Fruit fly (Drosophila melanogaster) whole organism, embryonic: ENCODE measurements around the gene CG13315.

ENCODE experiments used
- BEAF-32 ChIP-seq: fragments of 200-800 bp; sonication (Bioruptor generic); optimal IDR thresholded peaks from 3 replicates; lab custom pipeline; 2017; ENCODE audit warnings: missing biosample characterization, missing genetic modification characterization, mild to moderate bottlenecking, moderate library complexity, missing genetic modification reagents
- C15 ChIP-seq: fragments of 200-800 bp; sonication (Bioruptor generic); IDR thresholded peaks from 3 replicates; pipeline ENCODE4 v1.3.6; 2022; ENCODE audit warnings: missing biosample characterization, missing genetic modification characterization
- CG10209 ChIP-seq: fragments of 200-800 bp; sonication (Bioruptor generic); optimal IDR thresholded peaks from 3 replicates; lab custom pipeline; 2017; ENCODE audit warnings: missing biosample characterization, mild to moderate bottlenecking, missing genetic modification characterization, missing genetic modification reagents
- CG10274 ChIP-seq: fragments of 200-800 bp; sonication (Bioruptor generic); optimal IDR thresholded peaks from 3 replicates; lab custom pipeline; 2017; ENCODE audit warnings: missing biosample characterization, mild to moderate bottlenecking, missing genetic modification characterization
- CG10543 ChIP-seq: fragments of 200-800 bp; sonication (Bioruptor generic); optimal IDR thresholded peaks from 3 replicates; lab custom pipeline; 2017; ENCODE audit warnings: missing biosample characterization, mild to moderate bottlenecking, missing genetic modification characterization, moderate library complexity
- CG10654 ChIP-seq: fragments of 200-800 bp; sonication (Bioruptor generic); optimal IDR thresholded peaks from 2 replicates; lab custom pipeline; 2016; ENCODE audit warnings: missing biosample characterization, missing genetic modification characterization
- CG12236 ChIP-seq: fragments of 200-800 bp; sonication (Bioruptor generic); optimal IDR thresholded peaks from 2 replicates; lab custom pipeline; 2016; ENCODE audit warnings: missing biosample characterization, missing genetic modification characterization
- CG13775 ChIP-seq: fragments of 200-800 bp; sonication (Bioruptor generic); optimal IDR thresholded peaks from 3 replicates; lab custom pipeline; 2017; ENCODE audit warnings: missing biosample characterization, mild to moderate bottlenecking, missing genetic modification characterization
- CG15601 ChIP-seq: fragments of 200-800 bp; sonication (Bioruptor generic); optimal IDR thresholded peaks from 3 replicates; lab custom pipeline; 2019; ENCODE audit warnings: missing biosample characterization, mild to moderate bottlenecking, missing genetic modification characterization, moderate library complexity
- CG1647 ChIP-seq: fragments of 200-800 bp; sonication (Bioruptor generic); optimal IDR thresholded peaks from 3 replicates; lab custom pipeline; 2016; ENCODE audit warnings: missing biosample characterization, missing genetic modification characterization
- CG17612 ChIP-seq: fragments of 200-800 bp; sonication (Bioruptor generic); IDR thresholded peaks from 2 replicates; pipeline ENCODE4 v1.3.6; 2022; ENCODE audit warnings: missing biosample characterization, missing genetic modification characterization
- CG18011 ChIP-seq: fragments of 200-800 bp; sonication (Bioruptor generic); optimal IDR thresholded peaks from 2 replicates; lab custom pipeline; 2017; ENCODE audit warnings: missing biosample characterization, missing genetic modification characterization, mild to moderate bottlenecking, moderate library complexity, missing genotype
- CG1832 ChIP-seq: fragments of 200-800 bp; sonication (Bioruptor generic); optimal IDR thresholded peaks from 2 replicates; lab custom pipeline; 2017; ENCODE audit warnings: missing biosample characterization, mild to moderate bottlenecking, missing genetic modification characterization, inconsistent platforms
- CG30403 ChIP-seq: fragments of 200-800 bp; sonication (Bioruptor generic); optimal IDR thresholded peaks from 3 replicates; lab custom pipeline; 2016; ENCODE audit warnings: missing biosample characterization, missing genetic modification characterization
- CG32532 ChIP-seq: fragments of 200-800 bp; sonication (Bioruptor generic); IDR thresholded peaks from 2 replicates; pipeline ENCODE4 v1.3.6; 2022; ENCODE audit warnings: missing biosample characterization, missing genetic modification characterization
- CG34422 ChIP-seq: fragments of 200-800 bp; sonication (Bioruptor generic); IDR thresholded peaks from 3 replicates; pipeline ENCODE4 v1.3.6; 2022; ENCODE audit warnings: missing biosample characterization, missing genetic modification characterization
- CG5180 ChIP-seq: fragments of 200-800 bp; sonication (Bioruptor generic); optimal IDR thresholded peaks from 3 replicates; lab custom pipeline; 2017; ENCODE audit warnings: missing biosample characterization, missing genetic modification characterization, mild to moderate bottlenecking, moderate library complexity, missing genetic modification reagents
- CG9817 ChIP-seq: fragments of 200-800 bp; sonication (Bioruptor generic); optimal IDR thresholded peaks from 2 replicates; lab custom pipeline; 2018; ENCODE audit warnings: missing biosample characterization, mild to moderate bottlenecking, missing genetic modification characterization, moderate library complexity
- CG9932 ChIP-seq: fragments of 200-800 bp; sonication (Bioruptor generic); IDR thresholded peaks from 2 replicates; pipeline ENCODE4 v1.3.6; 2022; ENCODE audit warnings: missing biosample characterization, missing genetic modification characterization
- CTCF ChIP-seq: fragments of 200-800 bp; sonication (Bioruptor generic); optimal IDR thresholded peaks from 2 replicates; lab custom pipeline; 2017; ENCODE audit warnings: missing biosample characterization, mild to moderate bottlenecking, missing genetic modification characterization, moderate library complexity
- Dref ChIP-seq: fragments of 200-800 bp; sonication (Bioruptor generic); IDR thresholded peaks from 2 replicates; pipeline ENCODE4 v1.3.6; 2022; ENCODE audit warnings: missing biosample characterization, missing genetic modification characterization
- Drgx ChIP-seq: fragments of 200-800 bp; sonication (Bioruptor generic); IDR thresholded peaks from 2 replicates; pipeline ENCODE4 v1.3.6; 2022; ENCODE audit warnings: missing biosample characterization, missing genetic modification characterization
- E2f2 ChIP-seq: fragments of 200-800 bp; sonication (Bioruptor generic); IDR thresholded peaks from 2 replicates; pipeline ENCODE4 v1.3.6; 2022; ENCODE audit warnings: missing biosample characterization, missing genetic modification characterization
- Ets97D ChIP-seq: fragments of 200-800 bp; sonication (Bioruptor generic); optimal IDR thresholded peaks from 3 replicates; lab custom pipeline; 2016; ENCODE audit warnings: missing biosample characterization, missing genetic modification characterization
- Gsc ChIP-seq: fragments of 200-800 bp; sonication (Bioruptor generic); IDR thresholded peaks from 2 replicates; pipeline ENCODE4 v1.3.6; 2022; ENCODE audit warnings: missing biosample characterization, missing genetic modification characterization
- Gug ChIP-seq: fragments of 200-800 bp; sonication (Bioruptor generic); IDR thresholded peaks from 4 replicates; pipeline ENCODE4 v1.3.6; 2022; ENCODE audit warnings: missing biosample characterization, missing genetic modification characterization
- HLH54F ChIP-seq: fragments of 200-800 bp; sonication (Bioruptor generic); optimal IDR thresholded peaks from 3 replicates; lab custom pipeline; 2016; ENCODE audit warnings: missing biosample characterization, missing genetic modification characterization
- Hr51 ChIP-seq, 2 experiments: fragments of 200-800 bp; sonication (Bioruptor generic); optimal IDR thresholded peaks; 2 replicates in 1 of 2; 3 replicates in 1 of 2; lab custom pipeline; 2016 to 2018; ENCODE audit warnings: missing biosample characterization in 2 of 2, missing genetic modification characterization in 2 of 2, mild to moderate bottlenecking in 1 of 2, moderate library complexity in 1 of 2
- Med ChIP-seq: fragments of 200-800 bp; sonication (Bioruptor generic); peaks from one replicate; lab custom pipeline; 2016; ENCODE audit warnings: missing biosample characterization, missing genetic modification characterization, mild to moderate bottlenecking, inconsistent platforms, moderate library complexity
- Meics ChIP-seq: fragments of 200-800 bp; sonication (Bioruptor generic); optimal IDR thresholded peaks from 2 replicates; lab custom pipeline; 2017; ENCODE audit warnings: missing biosample characterization, mild to moderate bottlenecking, missing genetic modification characterization
- Nf-YB ChIP-seq: fragments of 200-800 bp; sonication (Bioruptor generic); optimal IDR thresholded peaks from 3 replicates; lab custom pipeline; 2019; ENCODE audit warnings: missing biosample characterization, mild to moderate bottlenecking, missing genetic modification characterization, moderate library complexity
- NfI ChIP-seq: fragments of 200-800 bp; sonication (Bioruptor generic); optimal IDR thresholded peaks from 3 replicates; lab custom pipeline; 2018; ENCODE audit warnings: missing biosample characterization, mild to moderate bottlenecking, missing genetic modification characterization, moderate library complexity
- Sry-β ChIP-seq: fragments of 200-800 bp; sonication (Bioruptor generic); optimal IDR thresholded peaks from 2 replicates; lab custom pipeline; 2018; ENCODE audit warnings: missing biosample characterization, mild to moderate bottlenecking, missing genetic modification characterization, moderate library complexity
- ac ChIP-seq: fragments of 200-800 bp; sonication (Bioruptor generic); optimal IDR thresholded peaks from 3 replicates; lab custom pipeline; 2017; ENCODE audit warnings: missing biosample characterization, mild to moderate bottlenecking, missing genetic modification characterization
- az2 ChIP-seq: fragments of 200-800 bp; sonication (Bioruptor generic); optimal IDR thresholded peaks from 3 replicates; lab custom pipeline; 2016; ENCODE audit warnings: missing biosample characterization, missing genetic modification characterization
- bab2 ChIP-seq: fragments of 200-800 bp; sonication (Bioruptor generic); optimal IDR thresholded peaks from 2 replicates; lab custom pipeline; 2016; ENCODE audit warnings: missing biosample characterization, missing genetic modification characterization
- bowl ChIP-seq: fragments of 200-800 bp; sonication (Bioruptor generic); IDR thresholded peaks from 2 replicates; pipeline ENCODE4 v1.3.6; 2022; ENCODE audit warnings: missing biosample characterization, missing genetic modification characterization
- cg ChIP-seq: fragments of 200-800 bp; sonication (Bioruptor generic); optimal IDR thresholded peaks from 3 replicates; lab custom pipeline; 2019; ENCODE audit warnings: missing biosample characterization, mild to moderate bottlenecking, missing genetic modification characterization, moderate library complexity
- dati ChIP-seq: fragments of 200-800 bp; sonication (Bioruptor generic); IDR thresholded peaks from 2 replicates; pipeline ENCODE4 v1.3.6; 2022; ENCODE audit warnings: missing biosample characterization, missing genetic modification characterization
- dpn ChIP-seq, 2 experiments: fragments of 200-800 bp; sonication (Bioruptor generic); optimal IDR thresholded peaks; 3 replicates each; lab custom pipeline; 2016; ENCODE audit warnings: missing biosample characterization in 2 of 2, missing genetic modification characterization in 2 of 2
- fu2 ChIP-seq: fragments of 200-800 bp; sonication (Bioruptor generic); optimal IDR thresholded peaks from 2 replicates; lab custom pipeline; 2016; ENCODE audit warnings: missing biosample characterization, missing genetic modification characterization
- grn ChIP-seq: fragments of 200-800 bp; sonication (Bioruptor generic); optimal IDR thresholded peaks from 3 replicates; lab custom pipeline; 2017; ENCODE audit warnings: missing biosample characterization, missing genetic modification characterization
- pho ChIP-seq: fragments of 200-800 bp; sonication (Bioruptor generic); optimal IDR thresholded peaks from 2 replicates; lab custom pipeline; 2016; ENCODE audit warnings: missing biosample characterization, missing genetic modification characterization
- pros ChIP-seq: fragments of 200-800 bp; sonication (Bioruptor generic); optimal IDR thresholded peaks from 3 replicates; lab custom pipeline; 2019; ENCODE audit warnings: missing biosample characterization, mild to moderate bottlenecking, missing genetic modification characterization, moderate library complexity
- ranshi ChIP-seq: fragments of 200-800 bp; sonication (Bioruptor generic); IDR thresholded peaks from 2 replicates; pipeline ENCODE4 v1.3.6; 2022; ENCODE audit warnings: missing biosample characterization, missing genetic modification characterization
- ro ChIP-seq: fragments of 200-800 bp; sonication (Bioruptor generic); IDR thresholded peaks from 2 replicates; pipeline ENCODE4 v1.3.6; 2022; ENCODE audit warnings: missing biosample characterization, missing genetic modification characterization
- salm ChIP-seq: fragments of 200-800 bp; sonication (Bioruptor generic); optimal IDR thresholded peaks from 2 replicates; lab custom pipeline; 2018; ENCODE audit warnings: missing biosample characterization, mild to moderate bottlenecking, missing genetic modification characterization
- sima ChIP-seq: fragments of 200-800 bp; sonication (Bioruptor generic); optimal IDR thresholded peaks from 2 replicates; lab custom pipeline; 2016; ENCODE audit warnings: missing biosample characterization, missing genetic modification characterization
- tgo ChIP-seq: fragments of 200-800 bp; sonication (Bioruptor generic); IDR thresholded peaks from 3 replicates; pipeline ENCODE4 v1.3.6; 2022; ENCODE audit warnings: missing biosample characterization, missing genetic modification characterization
- tll ChIP-seq, 2 experiments: fragments of 200-800 bp in 1 of 2; fragments of >200 bp in 1 of 2; sonication (Bioruptor generic) in 1 of 2; optimal IDR thresholded peaks; 2 replicates each; lab custom pipeline; 2017 to 2019; ENCODE audit warnings: missing biosample characterization in 2 of 2, missing genetic modification characterization in 2 of 2, mild to moderate bottlenecking in 1 of 2, moderate library complexity in 1 of 2

Gene CG13315

dm6 chr3L:9064976-9065761, 31.5 kb upstream of the CG13315 start (continued):
- TF ChIP-seq CG32532 (GFP tag; lab: Robert Waterston, UW): no peak
- no peak for TF ChIP-seq CG12236 (GFP tag; lab: Kevin White, UChicago)
- peak; percentile 4; the same call in 1 of the 3 replicates for TF ChIP-seq C15 (GFP tag; lab: Robert Waterston, UW)
- TF ChIP-seq tll (GFP tag; optimal IDR thresholded peaks at IDR 0.05; lab: Kevin White, UChicago): no peak
- no peak for TF ChIP-seq az2 (GFP tag; lab: Kevin White, UChicago)
- peak; percentile 12 for TF ChIP-seq Med (GFP tag; lab: Kevin White, UChicago)
- no peak for TF ChIP-seq CG10209
- peak; percentile 37 for TF ChIP-seq CG30403 (GFP tag; lab: Kevin White, UChicago)
- TF ChIP-seq ranshi (GFP tag; lab: Robert Waterston, UW): no peak
- peak; percentile 65 for TF ChIP-seq Drgx (GFP tag; lab: Robert Waterston, UW)
- TF ChIP-seq CG34422: no peak
- no peak for TF ChIP-seq CG5180 (GFP tag; lab: Kevin White, UChicago)
- no peak for TF ChIP-seq Ets97D
- peak in 1 of 2 experiments; percentile 38 for TF ChIP-seq Hr51 (GFP tag; optimal IDR thresholded peaks at IDR 0.05; lab: Kevin White, UChicago)
- TF ChIP-seq ac (GFP tag; lab: Kevin White, UChicago): no peak
- no peak for TF ChIP-seq CG13775 (GFP tag; lab: Kevin White, UChicago)
- TF ChIP-seq bowl: no peak
- no peak for TF ChIP-seq Gsc (GFP tag; lab: Robert Waterston, UW)
- TF ChIP-seq Sry-β (GFP tag; lab: Kevin White, UChicago): no peak
- no peak for TF ChIP-seq tgo (GFP tag; lab: Robert Waterston, UW)
- no peak for TF ChIP-seq Dref (GFP tag; lab: Robert Waterston, UW)
- no peak for TF ChIP-seq HLH54F (GFP tag; lab: Kevin White, UChicago)
- no peak for TF ChIP-seq Nf-YB (GFP tag; lab: Kevin White, UChicago)
- TF ChIP-seq ro: no peak
- no peak for TF ChIP-seq Gug (GFP tag; lab: Robert Waterston, UW)

dm6 chr3L:9065997-9066441, 30.7 kb upstream of the CG13315 start, which contains the start of gene Argk1:
TSS of gene Argk1 (minus strand) at chr3L:9066027.
- TF ChIP-seq CG9932 (peak; percentile 69), CTCF (GFP tag; lab: Kevin White, UChicago) (no peak), bab2 (GFP tag; lab: Kevin White, UChicago) (no peak), pho (GFP tag; lab: Kevin White, UChicago) (peak; percentile 1), dpn (GFP tag; optimal IDR thresholded peaks at IDR 0.05; lab: Kevin White, UChicago) (peak; percentile 28 to 63), CG10274 (no peak), dati (GFP tag; lab: Robert Waterston, UW) (no peak), CG1647 (no peak), BEAF-32 (GFP tag; lab: Kevin White, UChicago) (no peak), E2f2 (GFP tag; lab: Robert Waterston, UW) (peak; percentile 44; the same call in 1 of the 2 replicates), CG17612 (no peak), salm (tag; lab: Kevin White, UChicago) (no peak), sima (GFP tag; lab: Kevin White, UChicago) (no peak), CG10654 (GFP tag; lab: Kevin White, UChicago) (no peak), CG10543 (GFP tag; lab: Kevin White, UChicago) (peak; percentile 50), fu2 (GFP tag; lab: Kevin White, UChicago) (no peak), pros (GFP tag; lab: Kevin White, UChicago) (no peak), CG18011 (GFP tag; lab: Kevin White, UChicago) (no peak), Dref (GFP tag; lab: Robert Waterston, UW) (no peak), CG15601 (tag; lab: Kevin White, UChicago) (no peak), NfI (peak; percentile 43), grn (no peak), CG9817 (peak; percentile 40), CG1832 (no peak), cg (no peak), Meics (peak; percentile 62)
